Worm (Caenorhabditis elegans) whole organism, L1 larva: ENCODE data around the gene rpc-2.

Source experiments
- aha-1 ChIP-seq: fragments of 150-350 bp; optimal IDR thresholded peaks from 2 replicates; lab custom pipeline; 2014; ENCODE audit warnings: missing biosample characterization, missing genetic modification characterization
- jun-1 ChIP-seq: fragments of 150-350 bp; optimal IDR thresholded peaks from 2 replicates; lab custom pipeline; 2014; ENCODE audit warnings: missing biosample characterization, missing genetic modification reagents, missing genetic modification characterization
- lin-39 ChIP-seq: fragments of 150-350 bp; optimal IDR thresholded peaks from 2 replicates; lab custom pipeline; 2014; ENCODE audit warnings: missing biosample characterization, missing genetic modification reagents, missing genetic modification characterization
- nhr-71 ChIP-seq: sonication (generic microtip); optimal IDR thresholded peaks from 2 replicates; lab custom pipeline; 2016; ENCODE audit warnings: mild to moderate bottlenecking, missing genetic modification characterization, moderate library complexity, missing compliant biosample characterization
- rnt-1 ChIP-seq: sonication (generic microtip); optimal IDR thresholded peaks from 2 replicates; lab custom pipeline; 2016; ENCODE audit warnings: mild to moderate bottlenecking, missing genetic modification characterization, moderate library complexity, missing compliant biosample characterization
- snpc-4 ChIP-seq: fragments of 150-350 bp; optimal IDR thresholded peaks from 2 replicates; lab custom pipeline; 2014; ENCODE audit warnings: missing biosample characterization, missing genetic modification characterization
- zag-1 ChIP-seq: fragments of 150-350 bp; optimal IDR thresholded peaks from 2 replicates; lab custom pipeline; 2014; ENCODE audit warnings: missing biosample characterization, missing genetic modification characterization

- TF ChIP-seq aha-1 (no peak), jun-1 (tag; lab: Kevin White, UChicago) (no peak), zag-1 (tag; lab: Kevin White, UChicago) (no peak), snpc-4 (tag; lab: Kevin White, UChicago) (no peak), rnt-1 (tag; lab: Kevin White, UChicago) (no peak), lin-39 (no peak), nhr-71 (tag; lab: Kevin White, UChicago) (no peak)
These were observed 14.1 kb upstream of the rpc-2 start, which contains the start of gene D1044.6 for ce11 chrIII:5543050-5543449.
